Fruit fly (Drosophila melanogaster) whole organism, embryonic: Measurements from ENCODE around the gene MtnE.

Source experiments
- Atf-2 ChIP-seq: fragments of 200-800 bp; sonication (Bioruptor generic); optimal IDR thresholded peaks from 2 replicates; lab custom pipeline; 2016; ENCODE audit warnings: missing biosample characterization, missing genetic modification characterization
- Bteb2 ChIP-seq: fragments of 200-800 bp; sonication (Bioruptor generic); optimal IDR thresholded peaks from 2 replicates; lab custom pipeline; 2016; ENCODE audit warnings: missing biosample characterization, missing genetic modification characterization
- CG10366 ChIP-seq: fragments of 200-800 bp; sonication (Bioruptor generic); IDR thresholded peaks from 2 replicates; pipeline ENCODE4 v1.3.6; 2022; ENCODE audit warnings: missing biosample characterization, missing genetic modification characterization
- CG10654 ChIP-seq: fragments of 200-800 bp; sonication (Bioruptor generic); optimal IDR thresholded peaks from 2 replicates; lab custom pipeline; 2016; ENCODE audit warnings: missing biosample characterization, missing genetic modification characterization
- CG12744 ChIP-seq: fragments of 200-800 bp; sonication (Bioruptor generic); optimal IDR thresholded peaks from 2 replicates; lab custom pipeline; 2016; ENCODE audit warnings: missing biosample characterization, missing genetic modification characterization
- CG13296 ChIP-seq: fragments of 200-800 bp; sonication (Bioruptor generic); optimal IDR thresholded peaks from 3 replicates; lab custom pipeline; 2018; ENCODE audit warnings: missing biosample characterization, mild to moderate bottlenecking, missing genetic modification characterization
- CG14441 ChIP-seq: fragments of 200-800 bp; sonication (Bioruptor generic); IDR thresholded peaks from 2 replicates; pipeline ENCODE4 v1.3.6; 2022; ENCODE audit warnings: missing biosample characterization, missing genetic modification characterization
- CG14965 ChIP-seq: fragments of 200-800 bp; sonication (Bioruptor generic); optimal IDR thresholded peaks from 2 replicates; lab custom pipeline; 2016; ENCODE audit warnings: missing biosample characterization, missing genetic modification characterization, borderline replicate concordance
- CG16815 ChIP-seq: fragments of 200-800 bp; sonication (Bioruptor generic); optimal IDR thresholded peaks from 3 replicates; lab custom pipeline; 2017; ENCODE audit warnings: missing biosample characterization, mild to moderate bottlenecking, missing genetic modification characterization
- CG17385 ChIP-seq: fragments of 200-800 bp; sonication (Bioruptor generic); optimal IDR thresholded peaks from 3 replicates; lab custom pipeline; 2018; ENCODE audit warnings: missing biosample characterization, mild to moderate bottlenecking, missing genetic modification characterization
- CG18619 ChIP-seq: fragments of 200-800 bp; sonication (Bioruptor generic); optimal IDR thresholded peaks from 3 replicates; lab custom pipeline; 2017; ENCODE audit warnings: missing biosample characterization, mild to moderate bottlenecking, missing genetic modification characterization
- CG2120 ChIP-seq: fragments of 200-800 bp; sonication (Bioruptor generic); optimal IDR thresholded peaks from 3 replicates; lab custom pipeline; 2016; ENCODE audit warnings: missing biosample characterization, missing genetic modification characterization
- CG31441 ChIP-seq: fragments of 200-800 bp; sonication (Bioruptor generic); IDR thresholded peaks from 2 replicates; pipeline ENCODE4 v1.3.6; 2022; ENCODE audit warnings: missing biosample characterization, missing genetic modification characterization
- CG3163 ChIP-seq: fragments of 200-800 bp; sonication (Bioruptor generic); optimal IDR thresholded peaks from 3 replicates; lab custom pipeline; 2016; ENCODE audit warnings: missing biosample characterization, missing genetic modification characterization
- CG3407 ChIP-seq: fragments of 200-800 bp; sonication (Bioruptor generic); optimal IDR thresholded peaks from 2 replicates; lab custom pipeline; 2018; ENCODE audit warnings: missing biosample characterization, mild to moderate bottlenecking, missing genetic modification characterization
- CG4854 ChIP-seq: fragments of 200-800 bp; sonication (Bioruptor generic); optimal IDR thresholded peaks from 2 replicates; lab custom pipeline; 2016; ENCODE audit warnings: missing biosample characterization, missing genetic modification characterization, inconsistent platforms
- CG7745 ChIP-seq: fragments of 200-800 bp; sonication (Bioruptor generic); optimal IDR thresholded peaks from 2 replicates; lab custom pipeline; 2018; ENCODE audit warnings: missing biosample characterization, mild to moderate bottlenecking, missing genetic modification characterization, moderate library complexity
- CG8089 ChIP-seq: fragments of 200-800 bp; sonication (Bioruptor generic); optimal IDR thresholded peaks from 3 replicates; lab custom pipeline; 2016; ENCODE audit warnings: missing biosample characterization, missing genetic modification characterization
- CG8765 ChIP-seq: fragments of 200-800 bp; sonication (Bioruptor generic); IDR thresholded peaks from 2 replicates; pipeline ENCODE4 v1.3.6; 2022; ENCODE audit warnings: missing biosample characterization, missing genetic modification characterization
- CG9215 ChIP-seq: fragments of 200-800 bp; sonication (Bioruptor generic); IDR thresholded peaks from 2 replicates; pipeline ENCODE4 v1.3.6; 2022; ENCODE audit warnings: missing biosample characterization, missing genetic modification characterization
- Dfd ChIP-seq, 2 experiments: fragments of >200 bp; optimal IDR thresholded peaks; 2 replicates each; lab custom pipeline; 2017; ENCODE audit warnings: missing biosample characterization in 2 of 2, missing genetic modification characterization in 2 of 2
- Ets65A ChIP-seq: fragments of 200-800 bp; sonication (Bioruptor generic); peaks from one replicate; lab custom pipeline; 2016; ENCODE audit warnings: missing biosample characterization, missing genetic modification characterization
- Gsc ChIP-seq: fragments of 200-800 bp; sonication (Bioruptor generic); IDR thresholded peaks from 2 replicates; pipeline ENCODE4 v1.3.6; 2022; ENCODE audit warnings: missing biosample characterization, missing genetic modification characterization
- HLH54F ChIP-seq: fragments of 200-800 bp; sonication (Bioruptor generic); optimal IDR thresholded peaks from 3 replicates; lab custom pipeline; 2016; ENCODE audit warnings: missing biosample characterization, missing genetic modification characterization
- HLHmδ ChIP-seq: fragments of 200-800 bp; sonication (Bioruptor generic); optimal IDR thresholded peaks from 2 replicates; lab custom pipeline; 2018; ENCODE audit warnings: missing biosample characterization, mild to moderate bottlenecking, missing genetic modification characterization, moderate library complexity
- Hey ChIP-seq: fragments of 200-800 bp; sonication (Bioruptor generic); optimal IDR thresholded peaks from 3 replicates; lab custom pipeline; 2018; ENCODE audit warnings: missing biosample characterization, mild to moderate bottlenecking, missing genetic modification characterization
- Hmx ChIP-seq: fragments of 200-800 bp; sonication (Bioruptor generic); optimal IDR thresholded peaks from 2 replicates; lab custom pipeline; 2016; ENCODE audit warnings: missing biosample characterization, missing genetic modification characterization
- Optix ChIP-seq: fragments of 200-800 bp; sonication (Bioruptor generic); IDR thresholded peaks from 3 replicates; pipeline ENCODE4 v1.3.6; 2022; ENCODE audit warnings: missing biosample characterization, missing genetic modification characterization
- Sry-β ChIP-seq: fragments of 200-800 bp; sonication (Bioruptor generic); optimal IDR thresholded peaks from 2 replicates; lab custom pipeline; 2018; ENCODE audit warnings: missing biosample characterization, mild to moderate bottlenecking, missing genetic modification characterization, moderate library complexity
- Trl ChIP-seq, 3 experiments: fragments of >200 bp in 2 of 3; fragments of 200-800 bp in 1 of 3; sonication (Bioruptor generic) in 1 of 3; optimal IDR thresholded peaks; 2 replicates in 1 of 3; 3 replicates in 2 of 3; lab custom pipeline; 2016 to 2017; ENCODE audit warnings: missing biosample characterization in 1 of 3, missing genetic modification characterization in 1 of 3
- Vsx1 ChIP-seq: fragments of 200-800 bp; sonication (Bioruptor generic); optimal IDR thresholded peaks from 2 replicates; lab custom pipeline; 2017; ENCODE audit warnings: missing biosample characterization, mild to moderate bottlenecking, missing genetic modification characterization, missing genetic modification reagents
- Xrp1 ChIP-seq: fragments of 200-800 bp; sonication (Bioruptor generic); IDR thresholded peaks from 2 replicates; pipeline ENCODE4 v1.3.6; 2022; ENCODE audit warnings: missing biosample characterization, missing genetic modification characterization
- ab ChIP-seq: fragments of 200-800 bp; sonication (Bioruptor generic); optimal IDR thresholded peaks from 2 replicates; lab custom pipeline; 2016; ENCODE audit warnings: missing biosample characterization, missing genetic modification characterization
- abd-A ChIP-seq: fragments of 200-800 bp; sonication (Bioruptor generic); optimal IDR thresholded peaks from 3 replicates; lab custom pipeline; 2019; ENCODE audit warnings: missing biosample characterization, mild to moderate bottlenecking, missing genetic modification characterization, moderate library complexity
- az2 ChIP-seq: fragments of 200-800 bp; sonication (Bioruptor generic); optimal IDR thresholded peaks from 3 replicates; lab custom pipeline; 2016; ENCODE audit warnings: missing biosample characterization, missing genetic modification characterization
- gcm ChIP-seq: fragments of 200-800 bp; sonication (Bioruptor generic); optimal IDR thresholded peaks from 2 replicates; lab custom pipeline; 2019; ENCODE audit warnings: missing biosample characterization, mild to moderate bottlenecking, missing genetic modification characterization, moderate library complexity
- kni ChIP-seq: fragments of 200-800 bp; sonication (Bioruptor generic); optimal IDR thresholded peaks from 3 replicates; lab custom pipeline; 2017; ENCODE audit warnings: mild to moderate bottlenecking, missing biosample characterization, missing genetic modification reagents, missing genetic modification characterization
- pb ChIP-seq: fragments of 200-800 bp; sonication (Bioruptor generic); optimal IDR thresholded peaks from 3 replicates; lab custom pipeline; 2016; ENCODE audit warnings: missing biosample characterization, missing genetic modification characterization
- peb ChIP-seq: fragments of 200-800 bp; sonication (Bioruptor generic); IDR thresholded peaks from 2 replicates; pipeline ENCODE4 v1.3.6; 2022; ENCODE audit warnings: missing biosample characterization, missing genetic modification characterization
- pita ChIP-seq: fragments of 200-800 bp; sonication (Bioruptor generic); optimal IDR thresholded peaks from 2 replicates; lab custom pipeline; 2017; ENCODE audit warnings: missing biosample characterization, mild to moderate bottlenecking, missing genetic modification characterization
- pnt ChIP-seq: fragments of 200-800 bp; sonication (Bioruptor generic); optimal IDR thresholded peaks from 3 replicates; lab custom pipeline; 2016; ENCODE audit warnings: missing biosample characterization, missing genetic modification characterization
- psq ChIP-seq: fragments of 200-800 bp; sonication (Bioruptor generic); optimal IDR thresholded peaks from 2 replicates; lab custom pipeline; 2017; ENCODE audit warnings: missing biosample characterization, missing genetic modification characterization
- ro ChIP-seq: fragments of 200-800 bp; sonication (Bioruptor generic); IDR thresholded peaks from 2 replicates; pipeline ENCODE4 v1.3.6; 2022; ENCODE audit warnings: missing biosample characterization, missing genetic modification characterization
- schlank ChIP-seq: fragments of 200-800 bp; sonication (Bioruptor generic); optimal IDR thresholded peaks from 2 replicates; lab custom pipeline; 2018; ENCODE audit warnings: missing biosample characterization, mild to moderate bottlenecking, missing genetic modification characterization
- sens ChIP-seq: fragments of 200-800 bp; sonication (Bioruptor generic); peaks from one replicate; lab custom pipeline; 2016; ENCODE audit warnings: missing biosample characterization, missing genetic modification characterization
- trem ChIP-seq: fragments of 200-800 bp; optimal IDR thresholded peaks from 3 replicates; lab custom pipeline; 2019; ENCODE audit warnings: missing biosample characterization, mild to moderate bottlenecking, missing genetic modification characterization, moderate library complexity
- tx ChIP-seq: fragments of 200-800 bp; sonication (Bioruptor generic); optimal IDR thresholded peaks from 2 replicates; lab custom pipeline; 2016; ENCODE audit warnings: missing biosample characterization, missing genetic modification characterization
- unpg ChIP-seq: fragments of 200-800 bp; sonication (Bioruptor generic); optimal IDR thresholded peaks from 3 replicates; lab custom pipeline; 2018; ENCODE audit warnings: missing biosample characterization, mild to moderate bottlenecking, missing genetic modification characterization, moderate library complexity
- vnd ChIP-seq: fragments of 200-800 bp; sonication (Bioruptor generic); IDR thresholded peaks from 3 replicates; pipeline ENCODE4 v1.3.6; 2022; ENCODE audit warnings: missing biosample characterization, missing genetic modification characterization; ENCODE audit not compliant: partially characterized antibody
- wor ChIP-seq: fragments of 200-800 bp; sonication (Bioruptor generic); IDR thresholded peaks from 2 replicates; pipeline ENCODE4 v1.3.6; 2022; ENCODE audit warnings: missing biosample characterization, missing genetic modification characterization

The MtnE gene

dm6 chr3R:20556281-20557113, 22.0 kb upstream of the MtnE start (continued):
- TF ChIP-seq Trl (optimal IDR thresholded peaks at IDR 0.05; lab: Kevin White, UChicago) (no peak), Trl (GFP tag; optimal IDR thresholded peaks at IDR 0.05; lab: Kevin White, UChicago) (no peak), CG3163 (GFP tag; lab: Kevin White, UChicago) (no peak), kni (GFP tag; lab: Kevin White, UChicago) (no peak), CG2120 (GFP tag; lab: Kevin White, UChicago) (peak; percentile 85), Vsx1 (GFP tag; lab: Kevin White, UChicago) (no peak), Sry-β (GFP tag; lab: Kevin White, UChicago) (no peak), pb (GFP tag; lab: Kevin White, UChicago) (no peak), Hey (tag; lab: Kevin White, UChicago) (no peak), sens (peak; percentile 87), Dfd (GFP tag; optimal IDR thresholded peaks at IDR 0.05; lab: Kevin White, UChicago) (no peak), trem (tag; lab: Kevin White, UChicago) (no peak), CG10654 (no peak), CG14441 (GFP tag; lab: Robert Waterston, UW) (peak; percentile 89), CG8765 (GFP tag; lab: Robert Waterston, UW) (peak; percentile 50; the same call in 1 of the 2 replicates), schlank (no peak), az2 (GFP tag; lab: Kevin White, UChicago) (peak; percentile 38), CG12744 (GFP tag; lab: Kevin White, UChicago) (peak; percentile 4), unpg (GFP tag; lab: Kevin White, UChicago) (peak; percentile 53), Bteb2 (GFP tag; lab: Kevin White, UChicago) (peak; percentile 5), peb (0 out of 2 replicates have a peak, but pooled peaks have one; percentile 24), CG13296 (GFP tag; lab: Kevin White, UChicago) (peak; percentile 61), CG17385 (GFP tag; lab: Kevin White, UChicago) (peak; percentile 10), CG31441 (GFP tag; lab: Robert Waterston, UW) (peak; percentile 63), CG7745 (tag; lab: Kevin White, UChicago) (no peak), CG4854 (peak; percentile 33), tx (GFP tag; lab: Kevin White, UChicago) (no peak), Atf-2 (GFP tag; lab: Kevin White, UChicago) (no peak), HLHmδ (GFP tag; lab: Kevin White, UChicago) (no peak), CG8089 (GFP tag; lab: Kevin White, UChicago) (no peak), pnt (GFP tag; lab: Kevin White, UChicago) (no peak), vnd (GFP tag; lab: Robert Waterston, UW) (no peak), abd-A (tag; lab: Kevin White, UChicago) (no peak), CG14965 (GFP tag; lab: Kevin White, UChicago) (no peak), ro (GFP tag; lab: Robert Waterston, UW) (peak; percentile 39; the same call in 1 of the 2 replicates), Gsc (GFP tag; lab: Robert Waterston, UW) (no peak), Ets65A (GFP tag; lab: Kevin White, UChicago) (peak; percentile 33), gcm (GFP tag; lab: Kevin White, UChicago) (no peak), Hmx (peak; percentile 28), CG10366 (peak; percentile 69), CG9215 (GFP tag; lab: Robert Waterston, UW) (peak; percentile 81), psq (no peak), wor (no peak), CG16815 (GFP tag; lab: Kevin White, UChicago) (peak; percentile 58), HLH54F (GFP tag; lab: Kevin White, UChicago) (peak; percentile 36), Xrp1 (GFP tag; lab: Robert Waterston, UW) (peak; percentile 45), Optix (no peak), ab (GFP tag; lab: Kevin White, UChicago) (peak; percentile 35), CG3407 (GFP tag; lab: Kevin White, UChicago) (no peak), CG18619 (GFP tag; lab: Kevin White, UChicago) (peak; percentile 56), pita (GFP tag; lab: Kevin White, UChicago) (no peak)
